Worm (Caenorhabditis elegans): ENCODE measurements around the gene ldb-1.

ldb-1 gene

ce11 chrX:11080170-11080728, 51.5 kb downstream of the ldb-1 start, which contains the start of gene sulp-7 (continued):
- TF ChIP-seq Y116A8C.19 (tag; optimal IDR thresholded peaks at IDR 0.05; ENCODE audit: borderline replicate concordance) (no peak), lin-35 (GFP tag; optimal IDR thresholded peaks at IDR 0.05) (no peak), nhr-71 (tag; optimal IDR thresholded peaks at IDR 0.05) (peak; percentile 35), egl-13 (tag; optimal IDR thresholded peaks at IDR 0.05) (no peak)

ce11 chrX:11085162-11085561, 56.4 kb downstream of the ldb-1 start, which contains the start of gene W04G3.7:
W04G3.7 (minus strand) TSS chrX:11085262.
- TF ChIP-seq aha-1 (tag; optimal IDR thresholded peaks at IDR 0.05) (no peak), nhr-19 (GFP tag; conservative IDR thresholded peaks at IDR 0.05) (no peak), sptf-1 (tag; optimal IDR thresholded peaks at IDR 0.05) (no peak), egl-27 (tag; optimal IDR thresholded peaks at IDR 0.05) (no peak)

ce11 chrX:11088952-11089351, 60.2 kb downstream of the ldb-1 start, which contains the start of gene W04G3.11:
W04G3.11 (plus strand) TSS chrX:11089195.
- TF ChIP-seq nhr-28 (tag; optimal IDR thresholded peaks at IDR 0.05) (no peak), sptf-1 (tag; optimal IDR thresholded peaks at IDR 0.05) (no peak), ztf-4 (tag; optimal IDR thresholded peaks at IDR 0.05) (no peak), fkh-4 (tag; optimal IDR thresholded peaks at IDR 0.05; ENCODE audit: borderline replicate concordance) (no peak), lin-14 (GFP tag; optimal IDR thresholded peaks at IDR 0.05) (no peak), lir-3 (tag; optimal IDR thresholded peaks at IDR 0.05; ENCODE audit: poor library complexity) (no peak), nhr-85 (tag) (no peak)
